Worm (Caenorhabditis elegans): Measurements from ENCODE around the gene F10C2.4.

ce11 chrV:12086934-12087333 is 45.6 kb downstream of the F10C2.4 start, which contains the start of gene gana-1:
- TF ChIP-seq pha-4 (tag; optimal IDR thresholded peaks at IDR 0.05) (no peak), ceh-27 (GFP tag; optimal IDR thresholded peaks at IDR 0.05) (no peak), lir-1 (GFP tag; conservative IDR thresholded peaks at IDR 0.05) (no peak), nhr-80 (tag; optimal IDR thresholded peaks at IDR 0.05) (no peak), madf-6 (GFP tag; IDR thresholded peaks at IDR 0.05) (no peak), ztf-6 (GFP tag; IDR thresholded peaks at IDR 0.05) (no peak), aptf-2 (GFP tag; conservative IDR thresholded peaks at IDR 0.05) (no peak), F37B4.10 (GFP tag; IDR thresholded peaks at IDR 0.05) (no peak), ztf-22 (GFP tag; optimal IDR thresholded peaks at IDR 0.05) (no peak), Y79H2A.3 (GFP tag; conservative IDR thresholded peaks at IDR 0.05) (no peak), snpc-4 (GFP tag; optimal IDR thresholded peaks at IDR 0.05) (no peak), snpc-4 (tag; optimal IDR thresholded peaks at IDR 0.05) (no peak), mcd-1 (GFP tag; IDR thresholded peaks at IDR 0.05) (no peak)

All from whole organism, young adult.